Fruit fly (Drosophila melanogaster) whole organism, embryonic: Measurements from ENCODE around the gene CG15425.
A peak's percentile ranks its signal among the peaks of the same experiment; 100 is the strongest.

Source experiments
- BEAF-32 ChIP-seq: fragments of 200-800 bp; sonication (Bioruptor generic); optimal IDR thresholded peaks from 3 replicates; lab custom pipeline; 2017; ENCODE audit warnings: missing biosample characterization, missing genetic modification characterization, mild to moderate bottlenecking, moderate library complexity, missing genetic modification reagents
- Bgb ChIP-seq: fragments of 200-800 bp; sonication (Bioruptor generic); IDR thresholded peaks from 2 replicates; pipeline ENCODE4 v1.3.6; 2022; ENCODE audit warnings: missing biosample characterization, missing genetic modification characterization; ENCODE audit not compliant: partially characterized antibody
- CG10267 ChIP-seq: fragments of 200-800 bp; sonication (Bioruptor generic); optimal IDR thresholded peaks from 2 replicates; lab custom pipeline; 2018; ENCODE audit warnings: missing biosample characterization, mild to moderate bottlenecking, missing genetic modification characterization, moderate library complexity
- CG10366 ChIP-seq: fragments of 200-800 bp; sonication (Bioruptor generic); IDR thresholded peaks from 2 replicates; pipeline ENCODE4 v1.3.6; 2022; ENCODE audit warnings: missing biosample characterization, missing genetic modification characterization
- CG12659 ChIP-seq: fragments of 200-800 bp; sonication (Bioruptor generic); optimal IDR thresholded peaks from 3 replicates; lab custom pipeline; 2017; ENCODE audit warnings: mild to moderate bottlenecking, missing biosample characterization, missing genetic modification reagents, missing genetic modification characterization
- CG12744 ChIP-seq: fragments of 200-800 bp; sonication (Bioruptor generic); optimal IDR thresholded peaks from 2 replicates; lab custom pipeline; 2016; ENCODE audit warnings: missing biosample characterization, missing genetic modification characterization
- CG1529 ChIP-seq: fragments of 200-800 bp; sonication (Bioruptor generic); optimal IDR thresholded peaks from 3 replicates; lab custom pipeline; 2018; ENCODE audit warnings: missing biosample characterization, missing genetic modification characterization
- CG15601 ChIP-seq: fragments of 200-800 bp; sonication (Bioruptor generic); optimal IDR thresholded peaks from 3 replicates; lab custom pipeline; 2019; ENCODE audit warnings: missing biosample characterization, mild to moderate bottlenecking, missing genetic modification characterization, moderate library complexity
- CG17385 ChIP-seq: fragments of 200-800 bp; sonication (Bioruptor generic); optimal IDR thresholded peaks from 3 replicates; lab custom pipeline; 2018; ENCODE audit warnings: missing biosample characterization, mild to moderate bottlenecking, missing genetic modification characterization
- CG18262 ChIP-seq: fragments of 200-800 bp; optimal IDR thresholded peaks from 3 replicates; lab custom pipeline; 2019; ENCODE audit warnings: missing biosample characterization, mild to moderate bottlenecking, missing genetic modification characterization, moderate library complexity
- CG18476 ChIP-seq: fragments of 200-800 bp; sonication (Bioruptor generic); optimal IDR thresholded peaks from 2 replicates; lab custom pipeline; 2016; ENCODE audit warnings: missing biosample characterization, mild to moderate bottlenecking, missing genetic modification characterization
- CG2202 ChIP-seq: fragments of 200-800 bp; sonication (Bioruptor generic); optimal IDR thresholded peaks from 2 replicates; lab custom pipeline; 2018; ENCODE audit warnings: missing biosample characterization, mild to moderate bottlenecking, missing genetic modification characterization
- CG30020 ChIP-seq: fragments of 200-800 bp; optimal IDR thresholded peaks from 2 replicates; lab custom pipeline; 2019; ENCODE audit warnings: missing biosample characterization, mild to moderate bottlenecking, missing genetic modification characterization, moderate library complexity
- CG32767 ChIP-seq: fragments of 200-800 bp; sonication (Bioruptor generic); IDR thresholded peaks from 2 replicates; pipeline ENCODE4 v1.3.6; 2022; ENCODE audit warnings: missing biosample characterization, missing genetic modification characterization
- CG33557 ChIP-seq: fragments of 200-800 bp; sonication (Bioruptor generic); optimal IDR thresholded peaks from 2 replicates; lab custom pipeline; 2019; ENCODE audit warnings: missing biosample characterization, mild to moderate bottlenecking, missing genetic modification characterization, moderate library complexity
- CG34422 ChIP-seq: fragments of 200-800 bp; sonication (Bioruptor generic); IDR thresholded peaks from 3 replicates; pipeline ENCODE4 v1.3.6; 2022; ENCODE audit warnings: missing biosample characterization, missing genetic modification characterization
- CG6272 ChIP-seq: fragments of 200-800 bp; sonication (Bioruptor generic); IDR thresholded peaks from 2 replicates; pipeline ENCODE4 v1.3.6; 2022; ENCODE audit warnings: missing biosample characterization, missing genetic modification characterization
- CG6683 ChIP-seq: fragments of 200-800 bp; sonication (Bioruptor generic); optimal IDR thresholded peaks from 2 replicates; lab custom pipeline; 2017; ENCODE audit warnings: missing biosample characterization, mild to moderate bottlenecking, missing genetic modification characterization, missing genetic modification reagents
- CG7357 ChIP-seq: fragments of 200-800 bp; sonication (Bioruptor generic); IDR thresholded peaks from 3 replicates; pipeline ENCODE4 v1.3.6; 2022; ENCODE audit warnings: missing biosample characterization, missing genetic modification characterization
- CG7745 ChIP-seq: fragments of 200-800 bp; sonication (Bioruptor generic); optimal IDR thresholded peaks from 2 replicates; lab custom pipeline; 2018; ENCODE audit warnings: missing biosample characterization, mild to moderate bottlenecking, missing genetic modification characterization, moderate library complexity
- CG8089 ChIP-seq: fragments of 200-800 bp; sonication (Bioruptor generic); optimal IDR thresholded peaks from 3 replicates; lab custom pipeline; 2016; ENCODE audit warnings: missing biosample characterization, missing genetic modification characterization
- CG8944 ChIP-seq: fragments of 200-800 bp; sonication (Bioruptor generic); optimal IDR thresholded peaks from 3 replicates; lab custom pipeline; 2016; ENCODE audit warnings: missing biosample characterization, missing genetic modification characterization
- CG9727 ChIP-seq: fragments of 200-800 bp; sonication (Bioruptor generic); optimal IDR thresholded peaks from 3 replicates; lab custom pipeline; 2017; ENCODE audit warnings: missing biosample characterization, mild to moderate bottlenecking, missing genetic modification characterization
- D19B ChIP-seq: fragments of 200-800 bp; sonication (Bioruptor generic); optimal IDR thresholded peaks from 2 replicates; lab custom pipeline; 2017; ENCODE audit warnings: missing biosample characterization, mild to moderate bottlenecking, missing genetic modification characterization
- Dip2 ChIP-seq: fragments of 200-800 bp; sonication (Bioruptor generic); IDR thresholded peaks from 2 replicates; pipeline ENCODE4 v1.3.6; 2022; ENCODE audit warnings: missing biosample characterization, missing genetic modification characterization
- Doc2 ChIP-seq: fragments of 200-800 bp; sonication (Bioruptor generic); IDR thresholded peaks from 2 replicates; pipeline ENCODE4 v1.3.6; 2022; ENCODE audit warnings: missing biosample characterization, missing genetic modification characterization
- GATAe ChIP-seq: fragments of 200-800 bp; sonication (Bioruptor generic); conservative IDR thresholded peaks from 2 replicates; pipeline ENCODE4 v1.3.6; 2022; ENCODE audit warnings: missing biosample characterization, missing genetic modification characterization
- HLH3B ChIP-seq: fragments of 200-800 bp; sonication (Bioruptor generic); IDR thresholded peaks from 2 replicates; pipeline ENCODE4 v1.3.6; 2022; ENCODE audit warnings: missing biosample characterization, missing genetic modification characterization
- HLH54F ChIP-seq: fragments of 200-800 bp; sonication (Bioruptor generic); optimal IDR thresholded peaks from 3 replicates; lab custom pipeline; 2016; ENCODE audit warnings: missing biosample characterization, missing genetic modification characterization
- Hsf ChIP-seq: fragments of 200-800 bp; sonication (Bioruptor generic); optimal IDR thresholded peaks from 3 replicates; lab custom pipeline; 2016; ENCODE audit warnings: missing biosample characterization, missing genetic modification characterization
- Meics ChIP-seq: fragments of 200-800 bp; sonication (Bioruptor generic); optimal IDR thresholded peaks from 2 replicates; lab custom pipeline; 2017; ENCODE audit warnings: missing biosample characterization, mild to moderate bottlenecking, missing genetic modification characterization
- Mrtf ChIP-seq: fragments of 200-800 bp; sonication (Bioruptor generic); IDR thresholded peaks from 3 replicates; pipeline ENCODE4 v1.3.6; 2022; ENCODE audit warnings: missing biosample characterization, missing genetic modification characterization
- NfI ChIP-seq: fragments of 200-800 bp; sonication (Bioruptor generic); optimal IDR thresholded peaks from 3 replicates; lab custom pipeline; 2018; ENCODE audit warnings: missing biosample characterization, mild to moderate bottlenecking, missing genetic modification characterization, moderate library complexity
- Opbp ChIP-seq: fragments of 200-800 bp; sonication (Bioruptor generic); IDR thresholded peaks from 3 replicates; pipeline ENCODE4 v1.3.6; 2022; ENCODE audit warnings: missing biosample characterization, missing genetic modification characterization; ENCODE audit not compliant: partially characterized antibody
- Tbp ChIP-seq: fragments of >200 bp; optimal IDR thresholded peaks from 2 replicates; lab custom pipeline; 2018; ENCODE audit warnings: missing biosample characterization, missing genetic modification characterization
- ase ChIP-seq: fragments of 200-800 bp; sonication (Bioruptor generic); IDR thresholded peaks from 3 replicates; pipeline ENCODE4 v1.3.6; 2022; ENCODE audit warnings: missing biosample characterization, missing genetic modification characterization
- bbx ChIP-seq: fragments of 200-800 bp; sonication (Bioruptor generic); IDR thresholded peaks from 2 replicates; pipeline ENCODE4 v1.3.6; 2022; ENCODE audit warnings: missing biosample characterization, missing genetic modification characterization; ENCODE audit not compliant: partially characterized antibody
- cas ChIP-seq: fragments of 200-800 bp; sonication (Bioruptor generic); IDR thresholded peaks from 2 replicates; pipeline ENCODE4 v1.3.6; 2022; ENCODE audit warnings: missing biosample characterization, missing genetic modification characterization
- chn ChIP-seq: fragments of 200-800 bp; sonication (Bioruptor generic); optimal IDR thresholded peaks from 2 replicates; lab custom pipeline; 2016; ENCODE audit warnings: missing biosample characterization, missing genetic modification characterization
- dmrt99B ChIP-seq: fragments of 200-800 bp; sonication (Bioruptor generic); optimal IDR thresholded peaks from 2 replicates; lab custom pipeline; 2018; ENCODE audit warnings: missing biosample characterization, mild to moderate bottlenecking, missing genetic modification characterization, moderate library complexity
- fd64A ChIP-seq: fragments of 200-800 bp; sonication (Bioruptor generic); optimal IDR thresholded peaks from 3 replicates; lab custom pipeline; 2018; ENCODE audit warnings: missing biosample characterization, mild to moderate bottlenecking, missing genetic modification characterization
- gem ChIP-seq: fragments of 200-800 bp; sonication (Bioruptor generic); optimal IDR thresholded peaks from 2 replicates; lab custom pipeline; 2019; ENCODE audit warnings: missing biosample characterization, mild to moderate bottlenecking, missing genetic modification characterization, moderate library complexity
- gsb ChIP-seq: fragments of 200-800 bp; sonication (Bioruptor generic); IDR thresholded peaks from 2 replicates; pipeline ENCODE4 v1.3.6; 2022; ENCODE audit warnings: missing biosample characterization, missing genetic modification characterization
- ham ChIP-seq: fragments of 200-800 bp; sonication (Bioruptor generic); IDR thresholded peaks from 2 replicates; pipeline ENCODE4 v1.3.6; 2022; ENCODE audit warnings: missing biosample characterization, missing genetic modification characterization
- luna ChIP-seq: fragments of 200-800 bp; sonication (Bioruptor generic); optimal IDR thresholded peaks from 2 replicates; lab custom pipeline; 2016; ENCODE audit warnings: missing biosample characterization, missing genetic modification characterization
- nmo ChIP-seq: fragments of 200-800 bp; sonication (Bioruptor generic); optimal IDR thresholded peaks from 2 replicates; lab custom pipeline; 2018; ENCODE audit warnings: missing biosample characterization, mild to moderate bottlenecking, missing genetic modification characterization, moderate library complexity
- pfk ChIP-seq: fragments of 200-800 bp; sonication (Bioruptor generic); optimal IDR thresholded peaks from 2 replicates; lab custom pipeline; 2018; ENCODE audit warnings: missing biosample characterization, mild to moderate bottlenecking, missing genetic modification characterization, moderate library complexity
- pnt ChIP-seq: fragments of 200-800 bp; sonication (Bioruptor generic); optimal IDR thresholded peaks from 3 replicates; lab custom pipeline; 2016; ENCODE audit warnings: missing biosample characterization, missing genetic modification characterization
- ssp ChIP-seq: fragments of 200-800 bp; sonication (Bioruptor generic); IDR thresholded peaks from 2 replicates; pipeline ENCODE4 v1.3.6; 2022; ENCODE audit warnings: missing biosample characterization, missing genetic modification characterization

CG15425 gene

dm6 chr2L:4282681-4283343 lies 25.4 kb downstream of the CG15425 start, which contains the start of gene tutl (continued):
- TF ChIP-seq Dip2 (GFP tag; lab: Robert Waterston, UW) (no peak), CG17385 (GFP tag; lab: Kevin White, UChicago) (peak; percentile 62), Bgb (GFP tag; lab: Robert Waterston, UW) (peak; percentile 28; the same call in 1 of the 2 replicates), CG34422 (GFP tag; lab: Robert Waterston, UW) (peak; percentile 79), CG32767 (GFP tag; lab: Robert Waterston, UW) (peak; percentile 68), HLH54F (GFP tag; lab: Kevin White, UChicago) (peak; percentile 79), CG18476 (GFP tag; lab: Kevin White, UChicago) (peak; percentile 74), HLH3B (peak; percentile 77; the same call in 1 of the 2 replicates), GATAe (peak; percentile 22; the same call in 1 of the 2 replicates), ham (GFP tag; lab: Robert Waterston, UW) (peak; percentile 50; the same call in 1 of the 2 replicates), Doc2 (GFP tag; lab: Robert Waterston, UW) (peak; percentile 53; the same call in 1 of the 2 replicates), Meics (GFP tag; lab: Kevin White, UChicago) (peak; percentile 81), CG12744 (GFP tag; lab: Kevin White, UChicago) (peak; percentile 77), CG8944 (GFP tag; lab: Kevin White, UChicago) (peak; percentile 77), CG9727 (GFP tag; lab: Kevin White, UChicago) (peak; percentile 87), nmo (peak; percentile 85), CG6272 (GFP tag; lab: Robert Waterston, UW) (peak; percentile 65; the same call in 1 of the 2 replicates), ase (peak; percentile 71; the same call in 2 of the 3 replicates), CG2202 (tag; lab: Kevin White, UChicago) (peak; percentile 67), CG10366 (GFP tag; lab: Robert Waterston, UW) (peak; percentile 79), CG30020 (peak; percentile 18), BEAF-32 (no peak), Hsf (GFP tag; lab: Kevin White, UChicago) (peak; percentile 82), NfI (GFP tag; lab: Kevin White, UChicago) (peak; percentile 71), bbx (GFP tag; lab: Robert Waterston, UW) (peak; percentile 37; the same call in 1 of the 2 replicates), chn (GFP tag; lab: Kevin White, UChicago) (peak; percentile 76), CG1529 (GFP tag; lab: Kevin White, UChicago) (peak; percentile 64), CG7357 (GFP tag; lab: Robert Waterston, UW) (peak; percentile 80), CG12659 (GFP tag; lab: Kevin White, UChicago) (peak; percentile 78), ssp (peak; percentile 73), cas (0 out of 2 replicates have a peak, but pooled peaks have one; percentile 20), dmrt99B (peak; percentile 82), gsb (GFP tag; lab: Robert Waterston, UW) (peak; percentile 59; the same call in 1 of the 2 replicates), CG33557 (GFP tag; lab: Kevin White, UChicago) (peak; percentile 48), CG18262 (tag; lab: Kevin White, UChicago) (peak; percentile 88), CG7745 (tag; lab: Kevin White, UChicago) (no peak), CG15601 (tag; lab: Kevin White, UChicago) (peak; percentile 91), Tbp (GFP tag; lab: Kevin White, UChicago) (no peak), CG10267 (tag; lab: Kevin White, UChicago) (peak; percentile 74), Mrtf (peak; percentile 77), Opbp (GFP tag; lab: Robert Waterston, UW) (0 out of 3 replicates have a peak, but pooled peaks have one; percentile 40), CG8089 (GFP tag; lab: Kevin White, UChicago) (peak; percentile 80), D19B (peak; percentile 59), gem (tag; lab: Kevin White, UChicago) (peak; percentile 88), CG6683 (GFP tag; lab: Kevin White, UChicago) (peak; percentile 14), luna (GFP tag; lab: Kevin White, UChicago) (no peak), pnt (GFP tag; lab: Kevin White, UChicago) (peak; percentile 87), pfk (no peak), fd64A (GFP tag; lab: Kevin White, UChicago) (peak; percentile 44)
